Worm (Caenorhabditis elegans): ENCODE data around the gene F45E6.1.

DNA sequence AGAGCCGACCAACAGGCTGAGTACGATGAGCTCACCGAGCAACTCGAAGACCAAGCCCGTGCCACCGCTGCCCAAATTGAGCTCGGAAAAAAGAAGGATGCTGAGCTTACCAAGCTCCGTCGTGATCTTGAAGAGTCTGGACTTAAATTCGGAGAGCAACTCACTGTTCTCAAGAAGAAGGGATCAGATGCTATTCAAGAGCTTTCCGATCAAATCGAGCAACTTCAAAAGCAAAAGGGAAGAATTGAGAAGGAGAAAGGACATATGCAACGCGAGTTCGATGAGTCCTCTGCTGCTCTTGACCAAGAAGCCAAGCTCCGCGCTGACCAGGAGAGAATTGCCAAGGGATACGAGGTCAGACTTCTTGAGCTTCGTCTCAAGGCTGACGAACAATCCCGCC lies 5.0 kb downstream of the F45E6.1 start:
- TF ChIP-seq unc-55 (GFP tag; optimal IDR thresholded peaks at IDR 0.05) (no peak), crh-2 (tag; optimal IDR thresholded peaks at IDR 0.05) (no peak), dmd-4 (tag; optimal IDR thresholded peaks at IDR 0.05) (no peak), nhr-25 (tag; optimal IDR thresholded peaks at IDR 0.05) (no peak), lin-39 (tag; optimal IDR thresholded peaks at IDR 0.05) (no peak), unc-62 (GFP tag; optimal IDR thresholded peaks at IDR 0.05) (no peak), fos-1 (tag; optimal IDR thresholded peaks at IDR 0.05) (no peak), nhr-11 (tag; optimal IDR thresholded peaks at IDR 0.05) (no peak), snpc-4 (tag; optimal IDR thresholded peaks at IDR 0.05) (no peak), mdl-1 (tag; optimal IDR thresholded peaks at IDR 0.05) (no peak)

Data from whole organism, L2 larva.